Fruit fly (Drosophila melanogaster) Kc167 (cell line): ENCODE measurements around the gene ND-MNLL.

Source experiments
- Myc ChIP-seq: fragments of >200 bp; optimal IDR thresholded peaks from 2 replicates; lab custom pipeline; 2017; ENCODE audit warnings: missing external identifiers
- Sin3A ChIP-seq: fragments of >200 bp; optimal IDR thresholded peaks from 2 replicates; lab custom pipeline; 2018; ENCODE audit warnings: missing external identifiers
- h ChIP-seq: fragments of >200 bp; optimal IDR thresholded peaks from 3 replicates; lab custom pipeline; 2018; ENCODE audit warnings: missing external identifiers
- insv ChIP-seq: fragments of >200 bp; optimal IDR thresholded peaks from 3 replicates; lab custom pipeline; 2018; ENCODE audit warnings: missing external identifiers
- psq ChIP-seq: fragments of >200 bp; optimal IDR thresholded peaks from 2 replicates; lab custom pipeline; 2017; ENCODE audit warnings: missing external identifiers
- ttk ChIP-seq: sonication (Bioruptor generic); optimal IDR thresholded peaks from 2 replicates; lab custom pipeline; 2017; ENCODE audit warnings: missing external identifiers

- TF ChIP-seq Sin3A (lab: Kevin White, UChicago), result no peak
- TF ChIP-seq psq (lab: Kevin White, UChicago), result no peak
- no peak for TF ChIP-seq ttk (lab: Kevin White, UChicago)
- no peak for TF ChIP-seq Myc (lab: Kevin White, UChicago)
- TF ChIP-seq h (lab: Kevin White, UChicago), result no peak
- TF ChIP-seq insv (lab: Kevin White, UChicago), result no peak
Observed at dm6 chrX:7888386-7889024, 5.1 kb downstream of the ND-MNLL start, which contains the start of gene Acat1.
